Comparison of ENCODE assay signal across 3 fruit fly cellular contexts in the genomic region with DNA sequence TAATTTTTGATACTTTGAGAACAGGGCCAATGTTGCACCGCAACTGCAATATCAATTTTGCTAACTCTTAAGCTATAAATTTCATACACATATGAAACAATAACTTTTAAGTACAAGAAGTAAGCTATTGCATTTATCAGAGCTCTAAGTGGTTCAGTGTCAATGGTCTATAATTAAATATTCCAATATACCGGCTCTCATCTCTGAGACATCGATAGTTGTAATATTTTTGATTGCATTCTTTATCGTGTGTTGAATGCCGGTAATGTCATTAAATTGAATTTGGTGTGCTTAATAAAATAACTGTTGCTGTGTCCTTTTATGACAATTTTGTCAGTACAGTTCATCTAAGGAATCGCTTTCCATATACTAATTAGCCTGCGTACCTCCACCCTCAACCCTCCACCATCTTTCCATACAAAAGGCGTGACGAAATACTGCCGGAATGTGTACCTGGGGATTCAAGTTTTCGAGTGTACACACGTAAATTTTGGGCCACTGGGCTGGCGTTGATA.
TF ChIP-seq lines count a peak whose summit lies in the region.

A gene (plus strand): TSS at position 238 of the 515 bp plus-strand sequence.

TF ChIP-seq in whole organism, embryonic, 481 proteins besides CTCF, POLR2A, EP300 and RAD21 (continued from another document and continues in another):
- TF ChIP-seq Jarid2 (GFP tag; optimal IDR thresholded peaks at IDR 0.05; lab: Kevin White, UChicago) (no peak), cg (GFP tag; optimal IDR thresholded peaks at IDR 0.05; lab: Kevin White, UChicago) (no peak), Sox100B (GFP tag; optimal IDR thresholded peaks at IDR 0.05; lab: Kevin White, UChicago) (no peak), CG14710 (tag; optimal IDR thresholded peaks at IDR 0.05; lab: Kevin White, UChicago) (peak; percentile 54), pb (GFP tag; optimal IDR thresholded peaks at IDR 0.05; lab: Kevin White, UChicago) (no peak), CG15011 (GFP tag; optimal IDR thresholded peaks at IDR 0.05; lab: Kevin White, UChicago) (no peak), CG7372 (GFP tag; IDR thresholded peaks at IDR 0.05; lab: Robert Waterston, UW) (no peak), CG4854 (GFP tag; optimal IDR thresholded peaks at IDR 0.05; lab: Kevin White, UChicago) (no peak), CG2199 (GFP tag; IDR thresholded peaks at IDR 0.05; lab: Robert Waterston, UW) (no peak; the same call in 2 of the 3 replicates), Dip2 (GFP tag; IDR thresholded peaks at IDR 0.05; lab: Robert Waterston, UW) (no peak), mirr (GFP tag; optimal IDR thresholded peaks at IDR 0.05; lab: Kevin White, UChicago) (no peak), Hr3 (GFP tag; optimal IDR thresholded peaks at IDR 0.05; lab: Kevin White, UChicago) (no peak), ap (GFP tag; IDR thresholded peaks at IDR 0.05; lab: Robert Waterston, UW) (no peak), oc (tag; optimal IDR thresholded peaks at IDR 0.05; lab: Kevin White, UChicago) (no peak), slbo (GFP tag; IDR thresholded peaks at IDR 0.05; lab: Robert Waterston, UW) (no peak), HLH4C (GFP tag; IDR thresholded peaks at IDR 0.05; lab: Robert Waterston, UW; ENCODE audit: partially characterized antibody) (no peak), CG15269 (tag; optimal IDR thresholded peaks at IDR 0.05; lab: Kevin White, UChicago) (no peak), CG13424 (tag; optimal IDR thresholded peaks at IDR 0.05; lab: Kevin White, UChicago) (peak; percentile 9), ERR (GFP tag; optimal IDR thresholded peaks at IDR 0.05; lab: Kevin White, UChicago) (peak; percentile 1), CG12299 (tag; optimal IDR thresholded peaks at IDR 0.05; lab: Kevin White, UChicago) (no peak), nau (GFP tag; optimal IDR thresholded peaks at IDR 0.05; lab: Kevin White, UChicago) (no peak), CG1529 (GFP tag; optimal IDR thresholded peaks at IDR 0.05; lab: Kevin White, UChicago) (no peak), Med (GFP tag; lab: Kevin White, UChicago) (peak; percentile 81), phol (tag; optimal IDR thresholded peaks at IDR 0.05; lab: Kevin White, UChicago) (peak; percentile 51), hth (optimal IDR thresholded peaks at IDR 0.05; lab: Kevin White, UChicago) (no peak), Eip74EF (GFP tag; optimal IDR thresholded peaks at IDR 0.05; lab: Kevin White, UChicago) (no peak), Sry-δ (GFP tag; optimal IDR thresholded peaks at IDR 0.05; lab: Kevin White, UChicago) (peak; percentile 88), CG32532 (GFP tag; IDR thresholded peaks at IDR 0.05; lab: Robert Waterston, UW) (no peak), CG31388 (GFP tag; optimal IDR thresholded peaks at IDR 0.05; lab: Kevin White, UChicago) (no peak), CG7963 (GFP tag; IDR thresholded peaks at IDR 0.05; lab: Robert Waterston, UW; ENCODE audit: partially characterized antibody) (no peak; the same call in 2 of the 3 replicates), CG30431 (GFP tag; optimal IDR thresholded peaks at IDR 0.05; lab: Kevin White, UChicago) (no peak), Bteb2 (GFP tag; optimal IDR thresholded peaks at IDR 0.05; lab: Kevin White, UChicago) (no peak), hkb (optimal IDR thresholded peaks at IDR 0.05; lab: Kevin White, UChicago) (no peak), hkb (GFP tag; IDR thresholded peaks at IDR 0.05; lab: Robert Waterston, UW) (no peak), Hr78 (GFP tag; optimal IDR thresholded peaks at IDR 0.05; lab: Kevin White, UChicago) (no peak), wdn (GFP tag; IDR thresholded peaks at IDR 0.05; lab: Robert Waterston, UW) (no peak), Asciz (GFP tag; optimal IDR thresholded peaks at IDR 0.05; lab: Kevin White, UChicago) (no peak), CG18476 (GFP tag; optimal IDR thresholded peaks at IDR 0.05; lab: Kevin White, UChicago) (no peak), pum (GFP tag; optimal IDR thresholded peaks at IDR 0.05; lab: Kevin White, UChicago) (no peak), Deaf1 (tag; optimal IDR thresholded peaks at IDR 0.05; lab: Kevin White, UChicago) (no peak), Nf-YB (GFP tag; optimal IDR thresholded peaks at IDR 0.05; lab: Kevin White, UChicago) (no peak), CG11085 (GFP tag; IDR thresholded peaks at IDR 0.05; lab: Robert Waterston, UW) (no peak), vfl (GFP tag; optimal IDR thresholded peaks at IDR 0.05; lab: Kevin White, UChicago) (no peak), wor (GFP tag; IDR thresholded peaks at IDR 0.05; lab: Robert Waterston, UW) (no peak)

TF ChIP-seq in whole organism, prepupa, 60 proteins besides CTCF, POLR2A, EP300 and RAD21 (continued from another document):
- TF ChIP-seq Lpt (GFP tag; optimal IDR thresholded peaks at IDR 0.05; lab: Kevin White, UChicago) (no peak), CG16779 (tag; optimal IDR thresholded peaks at IDR 0.05; lab: Kevin White, UChicago) (no peak), CG34406 (GFP tag; optimal IDR thresholded peaks at IDR 0.05; lab: Kevin White, UChicago) (no peak), salr (GFP tag; optimal IDR thresholded peaks at IDR 0.05; lab: Kevin White, UChicago) (no peak), Blimp-1 (GFP tag; optimal IDR thresholded peaks at IDR 0.05; lab: Kevin White, UChicago) (no peak), Gug (GFP tag; IDR thresholded peaks at IDR 0.05; lab: Robert Waterston, UW) (no peak), Eip93F (GFP tag; optimal IDR thresholded peaks at IDR 0.05; lab: Kevin White, UChicago) (no peak), CG11762 (GFP tag; optimal IDR thresholded peaks at IDR 0.05; lab: Kevin White, UChicago; ENCODE audit: insufficient read depth) (no peak), Sox102F (GFP tag; optimal IDR thresholded peaks at IDR 0.05; lab: Kevin White, UChicago) (no peak), CG6854 (GFP tag; optimal IDR thresholded peaks at IDR 0.05; lab: Kevin White, UChicago) (peak; percentile 18), Eip78C (GFP tag; lab: Kevin White, UChicago) (peak; percentile 63), CG1621 (tag; optimal IDR thresholded peaks at IDR 0.05; lab: Kevin White, UChicago) (peak; percentile 33), vri (GFP tag; optimal IDR thresholded peaks at IDR 0.05; lab: Kevin White, UChicago) (no peak), Sox15 (GFP tag; optimal IDR thresholded peaks at IDR 0.05; lab: Kevin White, UChicago) (no peak), CG9139 (GFP tag; optimal IDR thresholded peaks at IDR 0.05; lab: Kevin White, UChicago) (no peak), Smox (GFP tag; optimal IDR thresholded peaks at IDR 0.05; lab: Kevin White, UChicago) (no peak), CG6163 (GFP tag; IDR thresholded peaks at IDR 0.05; lab: Robert Waterston, UW) (no peak), Hr39 (GFP tag; optimal IDR thresholded peaks at IDR 0.05; lab: Kevin White, UChicago) (peak; percentile 33), dac (GFP tag; optimal IDR thresholded peaks at IDR 0.05; lab: Kevin White, UChicago) (no peak), CG31627 (GFP tag; optimal IDR thresholded peaks at IDR 0.05; lab: Kevin White, UChicago) (peak; percentile 42), dsx (GFP tag; optimal IDR thresholded peaks at IDR 0.05; lab: Kevin White, UChicago; ENCODE audit: poor library complexity, severe bottlenecking) (no peak), pdm3 (GFP tag; optimal IDR thresholded peaks at IDR 0.05; lab: Kevin White, UChicago) (peak; percentile 26), ss (GFP tag; optimal IDR thresholded peaks at IDR 0.05; lab: Kevin White, UChicago) (peak in 1 of 2 experiments; percentile 14), cyc (GFP tag; optimal IDR thresholded peaks at IDR 0.05; lab: Kevin White, UChicago) (no peak), lz (GFP tag; optimal IDR thresholded peaks at IDR 0.05; lab: Kevin White, UChicago) (peak; percentile 9), OdsH (GFP tag; optimal IDR thresholded peaks at IDR 0.05; lab: Kevin White, UChicago) (peak; percentile 31), CG8632 (GFP tag; optimal IDR thresholded peaks at IDR 0.05; lab: Kevin White, UChicago) (no peak), Hr4 (GFP tag; optimal IDR thresholded peaks at IDR 0.05; lab: Kevin White, UChicago) (no peak), achi (GFP tag; optimal IDR thresholded peaks at IDR 0.05; lab: Kevin White, UChicago) (no peak), CG10669 (GFP tag; optimal IDR thresholded peaks at IDR 0.05; lab: Kevin White, UChicago) (peak; percentile 13), svp (GFP tag; lab: Kevin White, UChicago) (no peak), CG6792 (GFP tag; optimal IDR thresholded peaks at IDR 0.05; lab: Kevin White, UChicago) (no peak), Ets96B (tag; optimal IDR thresholded peaks at IDR 0.05; lab: Kevin White, UChicago) (no peak), topi (GFP tag; optimal IDR thresholded peaks at IDR 0.05; lab: Kevin White, UChicago) (peak; percentile 29), esn (GFP tag; optimal IDR thresholded peaks at IDR 0.05; lab: Kevin White, UChicago) (no peak), CG6276 (GFP tag; optimal IDR thresholded peaks at IDR 0.05; lab: Kevin White, UChicago) (no peak), CG6808 (GFP tag; optimal IDR thresholded peaks at IDR 0.05; lab: Kevin White, UChicago) (no peak)

TF ChIP-seq in whole organism, wandering third instar larva, 38 proteins besides CTCF, POLR2A, EP300 and RAD21 (continued from another document):
- no peak for TF ChIP-seq foxo (GFP tag; optimal IDR thresholded peaks at IDR 0.05; lab: Kevin White, UChicago)
- peak; percentile 8 for TF ChIP-seq Jra (GFP tag; optimal IDR thresholded peaks at IDR 0.05; lab: Kevin White, UChicago)
- TF ChIP-seq CG32264 (GFP tag; optimal IDR thresholded peaks at IDR 0.05; lab: Kevin White, UChicago): no peak
- peak; percentile 19 for TF ChIP-seq ey (GFP tag; optimal IDR thresholded peaks at IDR 0.05; lab: Kevin White, UChicago)
- no peak for TF ChIP-seq Sp1 (GFP tag; optimal IDR thresholded peaks at IDR 0.05; lab: Kevin White, UChicago)
- TF ChIP-seq sv (GFP tag; optimal IDR thresholded peaks at IDR 0.05; lab: Kevin White, UChicago): no peak
- TF ChIP-seq Hnf4 (GFP tag; optimal IDR thresholded peaks at IDR 0.05; lab: Kevin White, UChicago): no peak
- no peak for TF ChIP-seq Mio (GFP tag; optimal IDR thresholded peaks at IDR 0.05; lab: Kevin White, UChicago)
- no peak for TF ChIP-seq h (GFP tag; optimal IDR thresholded peaks at IDR 0.05; lab: Kevin White, UChicago)
- TF ChIP-seq tai (GFP tag; optimal IDR thresholded peaks at IDR 0.05; lab: Kevin White, UChicago): peak; percentile 42
